Worm (Caenorhabditis elegans) whole organism, L1 larva: ENCODE results near the gene clc-17.

Source experiments
- alr-1 ChIP-seq: fragments of 200-800 bp; sonication (Bioruptor generic); optimal IDR thresholded peaks from 2 replicates; lab custom pipeline; 2018; ENCODE audit warnings: borderline replicate concordance, mild to moderate bottlenecking, missing genetic modification characterization, missing compliant biosample characterization
- aly-2 ChIP-seq: fragments of 150-350 bp; optimal IDR thresholded peaks from 2 replicates; lab custom pipeline; 2014; ENCODE audit warnings: missing biosample characterization, missing genetic modification characterization
- lsy-2 ChIP-seq, 2 experiments: fragments of 150-350 bp; optimal IDR thresholded peaks; 2 replicates each; lab custom pipeline; 2014; ENCODE audit warnings: missing biosample characterization in 2 of 2, missing genetic modification characterization in 2 of 2
- mep-1 ChIP-seq: fragments of 150-350 bp; optimal IDR thresholded peaks from 2 replicates; lab custom pipeline; 2014; ENCODE audit warnings: missing biosample characterization, missing genetic modification characterization
- nhr-76 ChIP-seq: sonication (generic microtip); optimal IDR thresholded peaks from 2 replicates; lab custom pipeline; 2017; ENCODE audit warnings: missing biosample characterization, missing genetic modification characterization
- skn-1 ChIP-seq: fragments of 150-350 bp; optimal IDR thresholded peaks from 2 replicates; lab custom pipeline; 2014; ENCODE audit warnings: missing biosample characterization, missing genetic modification characterization
- sptf-1 ChIP-seq: fragments of 150-350 bp; optimal IDR thresholded peaks from 2 replicates; lab custom pipeline; 2014; ENCODE audit warnings: missing biosample characterization, missing genetic modification characterization
- sup-37 ChIP-seq: fragments of 200-800 bp; sonication (Bioruptor generic); optimal IDR thresholded peaks from 2 replicates; lab custom pipeline; 2018; ENCODE audit warnings: mild to moderate bottlenecking, missing genetic modification characterization, missing compliant biosample characterization
- unc-62 ChIP-seq: fragments of 150-350 bp; optimal IDR thresholded peaks from 2 replicates; lab custom pipeline; 2014; ENCODE audit warnings: missing biosample characterization, missing genetic modification reagents, missing genetic modification characterization

ce11 chrX:11080170-11080728, 26.9 kb upstream of the clc-17 start, which contains the start of gene sulp-7:
- no peak for TF ChIP-seq lsy-2 (tag; optimal IDR thresholded peaks at IDR 0.05; lab: Kevin White, UChicago)
- no peak for TF ChIP-seq skn-1
- no peak for TF ChIP-seq sup-37
- TF ChIP-seq nhr-76, result no peak
- TF ChIP-seq alr-1, result no peak
- no peak for TF ChIP-seq unc-62
- TF ChIP-seq sptf-1 (tag; lab: Kevin White, UChicago), result no peak
- no peak for TF ChIP-seq aly-2 (tag; lab: Kevin White, UChicago)
- TF ChIP-seq mep-1 (tag; lab: Kevin White, UChicago), result no peak
